In genomic region chrV:3347486-3347885, ce11 we compare ENCODE assay signal across 1 worm cellular context.
TF ChIP-seq lines count a peak whose summit lies in the region.

No protein-coding gene starts in this region.

TF ChIP-seq in whole organism, L1 larva, 84 proteins besides CTCF, POLR2A, EP300 and RAD21 (continued from another document):
- TF ChIP-seq fos-1 (tag; optimal IDR thresholded peaks at IDR 0.05; lab: Kevin White, UChicago) = no peak
- TF ChIP-seq hlh-4 (tag; optimal IDR thresholded peaks at IDR 0.05; lab: Kevin White, UChicago) = no peak
- TF ChIP-seq elt-2 (tag; optimal IDR thresholded peaks at IDR 0.05; lab: Kevin White, UChicago) = no peak
